Worm (Caenorhabditis elegans): ENCODE results near the gene C50F7.6.
A peak's percentile ranks its signal among the peaks of the same experiment; 100 is the strongest.

C50F7.6 gene

ce11 chrIV:7728402-7728963 lies 5.5 kb upstream of the C50F7.6 start, which contains the start of gene sucg-1:
Gene sucg-1, plus strand, starts transcription at chrIV:7728913.
- TF ChIP-seq elt-2 (tag; optimal IDR thresholded peaks at IDR 0.05) = no peak
- TF ChIP-seq fkh-6 (tag; optimal IDR thresholded peaks at IDR 0.05) = no peak
- TF ChIP-seq hlh-6 (tag; optimal IDR thresholded peaks at IDR 0.05) = no peak
- TF ChIP-seq nhr-11 (tag; optimal IDR thresholded peaks at IDR 0.05) = no peak
- TF ChIP-seq ceh-22 (tag; optimal IDR thresholded peaks at IDR 0.05) = no peak
- no peak for TF ChIP-seq mec-3 (tag; optimal IDR thresholded peaks at IDR 0.05; ENCODE audit: borderline replicate concordance)
- no peak for TF ChIP-seq unc-3 (GFP tag; conservative IDR thresholded peaks at IDR 0.05)
- TF ChIP-seq unc-3 (tag; optimal IDR thresholded peaks at IDR 0.05) = no peak
- no peak for TF ChIP-seq ceh-30 (tag; optimal IDR thresholded peaks at IDR 0.05)
- TF ChIP-seq ceh-24 (tag; optimal IDR thresholded peaks at IDR 0.05) = no peak
- no peak for TF ChIP-seq Y22D7AL.16 (tag; optimal IDR thresholded peaks at IDR 0.05)
- no peak for TF ChIP-seq fkh-10 (GFP tag; optimal IDR thresholded peaks at IDR 0.05)
- no peak for TF ChIP-seq ceh-18 (tag; optimal IDR thresholded peaks at IDR 0.05)

ce11 chrIV:7727258-7727657 lies 4.3 kb upstream of the C50F7.6 start:
- TF ChIP-seq hlh-6 (tag; optimal IDR thresholded peaks at IDR 0.05) (peak; percentile 21), tbx-7 (tag; optimal IDR thresholded peaks at IDR 0.05) (no peak), F13H6.1 (tag; optimal IDR thresholded peaks at IDR 0.05) (no peak)

DNA sequence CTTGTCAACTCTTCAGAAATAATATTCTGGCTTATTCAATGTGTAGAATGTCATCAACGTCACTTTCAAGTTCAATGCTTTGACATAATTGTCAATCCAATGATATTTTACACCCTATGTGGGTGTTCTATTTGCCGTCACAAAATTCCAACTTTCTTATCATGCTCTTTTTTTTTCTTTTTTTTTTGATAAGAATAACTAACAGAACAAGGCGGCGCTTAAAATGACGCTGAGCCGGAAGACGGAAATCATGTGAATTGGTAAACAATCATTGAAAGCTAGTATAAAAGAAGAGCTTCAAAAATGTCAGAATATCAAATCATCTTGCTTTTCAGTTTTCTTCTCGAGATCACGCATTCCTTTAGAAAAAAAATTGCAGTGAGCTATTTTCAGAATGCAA lies 3.3 kb upstream of the C50F7.6 start, which contains the start of gene C50F7.5:
TSS of gene C50F7.5 (plus strand) at position 395 of the 400 bp plus-strand sequence.
- TF ChIP-seq ref-2 (tag; optimal IDR thresholded peaks at IDR 0.05) = no peak

DNA sequence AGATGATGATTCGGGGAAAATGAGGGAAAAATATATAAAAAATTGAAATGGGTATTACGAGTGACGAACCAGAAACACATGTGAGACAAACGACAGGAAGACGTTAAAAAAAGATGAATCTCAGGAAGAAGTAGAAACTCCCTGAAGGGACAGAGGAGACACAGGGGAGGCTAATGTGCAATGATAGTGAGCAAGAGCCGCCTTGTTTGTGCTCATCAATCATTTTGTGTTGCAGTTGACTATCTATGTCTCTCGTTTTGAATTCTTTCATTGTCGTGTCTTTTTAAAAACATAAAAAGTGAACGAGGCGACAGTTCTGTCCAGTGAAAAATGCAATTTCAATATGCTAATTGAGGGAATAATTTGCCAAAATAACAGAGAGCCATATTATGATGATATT lies 1.9 kb upstream of the C50F7.6 start:
- TF ChIP-seq madf-2 (tag; optimal IDR thresholded peaks at IDR 0.05) (no peak), ceh-6 (GFP tag; optimal IDR thresholded peaks at IDR 0.05) (no peak), fkh-6 (tag; optimal IDR thresholded peaks at IDR 0.05) (no peak), ceh-31 (tag; optimal IDR thresholded peaks at IDR 0.05) (no peak), ahr-1 (tag; optimal IDR thresholded peaks at IDR 0.05) (no peak), gmeb-2 (tag; optimal IDR thresholded peaks at IDR 0.05) (no peak), dve-1 (tag; optimal IDR thresholded peaks at IDR 0.05) (no peak), ztf-16 (tag; optimal IDR thresholded peaks at IDR 0.05) (no peak), ceh-48 (tag; optimal IDR thresholded peaks at IDR 0.05) (no peak), pqm-1 (tag; optimal IDR thresholded peaks at IDR 0.05) (no peak), odd-2 (tag; optimal IDR thresholded peaks at IDR 0.05) (no peak), hlh-8 (tag; optimal IDR thresholded peaks at IDR 0.05) (no peak), mec-3 (tag; optimal IDR thresholded peaks at IDR 0.05; ENCODE audit: borderline replicate concordance) (no peak), hlh-30 (tag; optimal IDR thresholded peaks at IDR 0.05; ENCODE audit: insufficient read depth) (no peak), ceh-2 (tag; optimal IDR thresholded peaks at IDR 0.05) (no peak)

DNA sequence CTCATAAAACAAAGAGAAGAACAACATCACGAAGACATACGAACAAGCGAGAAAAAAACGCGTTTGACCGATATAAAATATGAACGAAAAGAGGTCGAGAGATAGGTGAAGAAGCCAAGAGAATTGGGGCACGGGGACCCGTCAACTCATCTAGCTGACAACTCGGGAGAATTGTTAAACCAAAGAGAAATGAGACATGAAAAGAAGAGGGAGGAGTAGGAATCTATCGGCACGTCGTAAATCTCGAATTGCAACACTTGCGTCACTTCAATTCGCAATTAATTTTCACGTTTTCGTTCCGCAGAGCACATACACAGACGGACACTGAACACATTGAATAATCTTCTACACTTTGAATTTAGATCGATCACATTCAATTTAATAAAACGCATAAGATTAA lies 556 bp upstream of the C50F7.6 start:
- peak; percentile 22 for TF ChIP-seq rnt-1 (tag; optimal IDR thresholded peaks at IDR 0.05)
- TF ChIP-seq ceh-18 (tag; optimal IDR thresholded peaks at IDR 0.05) = peak; percentile 44
- TF ChIP-seq unc-3 (GFP tag; conservative IDR thresholded peaks at IDR 0.05) = no peak
- TF ChIP-seq unc-3 (tag; optimal IDR thresholded peaks at IDR 0.05) = no peak
- TF ChIP-seq ttx-3 (tag; optimal IDR thresholded peaks at IDR 0.05) = no peak
- TF ChIP-seq unc-55 (GFP tag; optimal IDR thresholded peaks at IDR 0.05) = peak; percentile 95
- TF ChIP-seq hlh-15 (tag; optimal IDR thresholded peaks at IDR 0.05) = no peak

- TF ChIP-seq ceh-34 (tag; optimal IDR thresholded peaks at IDR 0.05) = no peak
- no peak for TF ChIP-seq ceh-31 (tag; optimal IDR thresholded peaks at IDR 0.05)
- no peak for TF ChIP-seq syd-9 (tag; optimal IDR thresholded peaks at IDR 0.05)
- TF ChIP-seq hlh-8 (tag; optimal IDR thresholded peaks at IDR 0.05) = no peak
- no peak for TF ChIP-seq ama-1 (optimal IDR thresholded peaks at IDR 0.05)
- no peak for TF ChIP-seq ceh-24 (tag; optimal IDR thresholded peaks at IDR 0.05)
- TF ChIP-seq odd-2 (tag; optimal IDR thresholded peaks at IDR 0.05) = no peak
These were observed 5.1 kb downstream of the C50F7.6 start, which contains the start of gene F33D4.6 for ce11 chrIV:7717916-7718315. Gene F33D4.6, minus strand, starts transcription at chrIV:7718016.

Measured in whole organism, late embryonic.